Fruit fly (Drosophila melanogaster) whole organism, prepupa: ENCODE measurements around the gene CG34011.

ENCODE experiments used
- Blimp-1 ChIP-seq: fragments of 200-800 bp; sonication (Bioruptor generic); optimal IDR thresholded peaks from 3 replicates; lab custom pipeline; 2017; ENCODE audit warnings: missing biosample characterization, missing genetic modification characterization, mild to moderate bottlenecking, moderate library complexity, missing genetic modification reagents
- CG10631 ChIP-seq: fragments of 200-800 bp; sonication (Bioruptor generic); optimal IDR thresholded peaks from 2 replicates; lab custom pipeline; 2016; ENCODE audit warnings: missing biosample characterization, missing genetic modification characterization
- CG10669 ChIP-seq: fragments of 200-800 bp; sonication (Bioruptor generic); optimal IDR thresholded peaks from 3 replicates; lab custom pipeline; 2018; ENCODE audit warnings: missing biosample characterization, mild to moderate bottlenecking, missing genetic modification characterization, moderate library complexity
- CG11902 ChIP-seq: fragments of 200-800 bp; sonication (Bioruptor generic); optimal IDR thresholded peaks from 3 replicates; lab custom pipeline; 2016; ENCODE audit warnings: missing biosample characterization, missing genetic modification characterization
- CG16779 ChIP-seq: fragments of 200-800 bp; sonication (Bioruptor generic); optimal IDR thresholded peaks from 3 replicates; lab custom pipeline; 2017; ENCODE audit warnings: missing biosample characterization, mild to moderate bottlenecking, missing genetic modification characterization
- CG31627 ChIP-seq: fragments of 200-800 bp; sonication (Bioruptor generic); optimal IDR thresholded peaks from 3 replicates; lab custom pipeline; 2016; ENCODE audit warnings: missing biosample characterization, missing genetic modification characterization
- CG4318 ChIP-seq: fragments of 200-800 bp; sonication (Bioruptor generic); optimal IDR thresholded peaks from 3 replicates; lab custom pipeline; 2017; ENCODE audit warnings: missing biosample characterization, mild to moderate bottlenecking, missing genetic modification characterization
- CG6808 ChIP-seq: fragments of 200-800 bp; sonication (Bioruptor generic); optimal IDR thresholded peaks from 3 replicates; lab custom pipeline; 2017; ENCODE audit warnings: missing biosample characterization, missing genetic modification characterization, mild to moderate bottlenecking, moderate library complexity, missing genetic modification reagents
- CG8632 ChIP-seq: fragments of 200-800 bp; sonication (Bioruptor generic); optimal IDR thresholded peaks from 3 replicates; lab custom pipeline; 2016; ENCODE audit warnings: missing biosample characterization, missing genetic modification characterization
- Eip93F ChIP-seq: fragments of 200-800 bp; sonication (Bioruptor generic); optimal IDR thresholded peaks from 2 replicates; lab custom pipeline; 2016; ENCODE audit warnings: missing biosample characterization, mild to moderate bottlenecking, missing genetic modification characterization
- Ets96B ChIP-seq: fragments of 200-800 bp; optimal IDR thresholded peaks from 2 replicates; lab custom pipeline; 2019; ENCODE audit warnings: missing biosample characterization, mild to moderate bottlenecking, missing genetic modification characterization, moderate library complexity
- Hr38 ChIP-seq: sonication (Bioruptor generic); optimal IDR thresholded peaks from 2 replicates; lab custom pipeline; 2016; ENCODE audit warnings: missing biosample characterization, missing genetic modification characterization
- Hr39 ChIP-seq: fragments of 200-800 bp; sonication (Bioruptor generic); optimal IDR thresholded peaks from 2 replicates; lab custom pipeline; 2016; ENCODE audit warnings: missing biosample characterization, missing genetic modification characterization
- Lpt ChIP-seq: fragments of 200-800 bp; sonication (Bioruptor generic); optimal IDR thresholded peaks from 3 replicates; lab custom pipeline; 2016; ENCODE audit warnings: missing biosample characterization, missing genetic modification characterization
- Sox14 ChIP-seq: fragments of 200-800 bp; sonication (Bioruptor generic); optimal IDR thresholded peaks from 3 replicates; lab custom pipeline; 2016; ENCODE audit warnings: missing biosample characterization, missing genetic modification characterization
- Sox15 ChIP-seq: fragments of 200-800 bp; sonication (Bioruptor generic); optimal IDR thresholded peaks from 3 replicates; lab custom pipeline; 2016; ENCODE audit warnings: missing biosample characterization, missing genetic modification characterization
- achi ChIP-seq: fragments of 200-800 bp; sonication (Bioruptor generic); optimal IDR thresholded peaks from 3 replicates; lab custom pipeline; 2016; ENCODE audit warnings: missing biosample characterization, missing genetic modification characterization
- acj6 ChIP-seq: fragments of 200-800 bp; sonication (Bioruptor generic); optimal IDR thresholded peaks from 3 replicates; lab custom pipeline; 2016; ENCODE audit warnings: missing biosample characterization, missing genetic modification characterization
- cyc ChIP-seq: fragments of 200-800 bp; sonication (Bioruptor generic); optimal IDR thresholded peaks from 3 replicates; lab custom pipeline; 2016; ENCODE audit warnings: missing biosample characterization, missing genetic modification characterization
- dac ChIP-seq: fragments of 200-800 bp; sonication (Bioruptor generic); optimal IDR thresholded peaks from 2 replicates; lab custom pipeline; 2017; ENCODE audit warnings: missing biosample characterization, mild to moderate bottlenecking, missing genetic modification characterization
- esn ChIP-seq: fragments of 200-800 bp; sonication (Bioruptor generic); optimal IDR thresholded peaks from 2 replicates; lab custom pipeline; 2016; ENCODE audit warnings: missing biosample characterization, mild to moderate bottlenecking, missing genetic modification characterization, moderate library complexity
- fd85E ChIP-seq: fragments of 200-800 bp; sonication (Bioruptor generic); optimal IDR thresholded peaks from 3 replicates; lab custom pipeline; 2016; ENCODE audit warnings: missing biosample characterization, missing genetic modification characterization
- fkh ChIP-seq: fragments of 200-800 bp; sonication (Bioruptor generic); optimal IDR thresholded peaks from 3 replicates; lab custom pipeline; 2017; ENCODE audit warnings: missing biosample characterization, mild to moderate bottlenecking, missing genetic modification characterization, moderate library complexity
- lz ChIP-seq: fragments of 200-800 bp; sonication (Bioruptor generic); optimal IDR thresholded peaks from 3 replicates; lab custom pipeline; 2016; ENCODE audit warnings: missing biosample characterization, missing genetic modification characterization
- pdm3 ChIP-seq: fragments of 200-800 bp; sonication (Bioruptor generic); optimal IDR thresholded peaks from 3 replicates; lab custom pipeline; 2016; ENCODE audit warnings: missing biosample characterization, missing genetic modification characterization
- spab ChIP-seq: fragments of 200-800 bp; sonication (Bioruptor generic); optimal IDR thresholded peaks from 2 replicates; lab custom pipeline; 2017; ENCODE audit warnings: missing biosample characterization, mild to moderate bottlenecking, missing genetic modification characterization, missing genetic modification reagents
- ss ChIP-seq, 2 experiments: fragments of 200-800 bp; sonication (Bioruptor generic); optimal IDR thresholded peaks; 2 replicates in 1 of 2; 3 replicates in 1 of 2; lab custom pipeline; 2017 to 2018; ENCODE audit warnings: mild to moderate bottlenecking in 2 of 2, missing biosample characterization in 2 of 2, missing genetic modification characterization in 2 of 2, moderate library complexity in 1 of 2
- svp ChIP-seq: fragments of 200-800 bp; sonication (Bioruptor generic); peaks from one replicate; lab custom pipeline; 2016; ENCODE audit warnings: missing biosample characterization, missing genetic modification characterization
- topi ChIP-seq: fragments of 200-800 bp; sonication (Bioruptor generic); optimal IDR thresholded peaks from 3 replicates; lab custom pipeline; 2016; ENCODE audit warnings: missing biosample characterization, missing genetic modification characterization
- vri ChIP-seq: fragments of 200-800 bp; sonication (Bioruptor generic); optimal IDR thresholded peaks from 3 replicates; lab custom pipeline; 2016; ENCODE audit warnings: missing biosample characterization, mild to moderate bottlenecking, missing genetic modification characterization

The CG34011 gene

dm6 chr2L:5716580-5716979, at the start of gene CG34011, which contains the start of gene CG14007:
Gene CG34011, plus strand, starts transcription at chr2L:5716701.
Gene CG14007, minus strand, starts transcription at chr2L:5716680.
- no peak for TF ChIP-seq Hr38 (GFP tag; lab: Kevin White, UChicago)
- no peak for TF ChIP-seq topi (GFP tag; lab: Kevin White, UChicago)
- no peak for TF ChIP-seq acj6 (GFP tag; lab: Kevin White, UChicago)
- no peak for TF ChIP-seq CG11902 (GFP tag; lab: Kevin White, UChicago)
- TF ChIP-seq Lpt (GFP tag; lab: Kevin White, UChicago): no peak
- no peak for TF ChIP-seq pdm3
- TF ChIP-seq CG8632 (GFP tag; lab: Kevin White, UChicago): no peak
- TF ChIP-seq fd85E (GFP tag; lab: Kevin White, UChicago): no peak
- TF ChIP-seq ss (GFP tag; optimal IDR thresholded peaks at IDR 0.05; lab: Kevin White, UChicago): no peak
- TF ChIP-seq esn (GFP tag; lab: Kevin White, UChicago): no peak
- TF ChIP-seq CG10669: no peak
- TF ChIP-seq Sox14 (GFP tag; lab: Kevin White, UChicago): no peak
- TF ChIP-seq Hr39 (GFP tag; lab: Kevin White, UChicago): no peak
- no peak for TF ChIP-seq Ets96B
- no peak for TF ChIP-seq CG31627
- TF ChIP-seq cyc (GFP tag; lab: Kevin White, UChicago): no peak
- TF ChIP-seq, all 60 proteins: peak for 0

DNA sequence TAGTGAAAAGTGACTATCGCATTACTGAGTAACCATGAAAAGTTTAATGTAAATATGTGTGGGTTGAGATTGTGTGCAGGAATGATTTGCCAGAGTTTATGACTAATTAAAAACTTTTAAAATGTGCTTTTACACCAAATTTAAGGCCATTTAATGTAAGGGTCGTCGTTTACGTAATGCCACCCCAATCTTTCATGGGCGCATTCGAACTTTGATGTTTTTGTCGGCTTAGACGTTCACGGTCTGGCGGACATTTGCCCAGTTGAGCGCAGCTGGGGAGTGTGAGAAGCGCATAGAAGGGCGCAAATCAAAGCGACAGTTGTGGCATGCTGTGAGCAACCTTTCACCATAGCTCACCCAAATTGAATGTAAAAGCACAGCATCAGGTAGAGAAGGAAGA, 38.2 kb upstream of the CG34011 start, which contains the start of gene CG12511:
TSS of gene CG12511 (plus strand) at position 301 of the 400 bp plus-strand sequence.
- TF ChIP-seq dac (no peak), Sox14 (GFP tag; lab: Kevin White, UChicago) (no peak), topi (GFP tag; lab: Kevin White, UChicago) (no peak), Blimp-1 (GFP tag; lab: Kevin White, UChicago) (no peak), cyc (GFP tag; lab: Kevin White, UChicago) (no peak), spab (GFP tag; lab: Kevin White, UChicago) (no peak), Sox15 (GFP tag; lab: Kevin White, UChicago) (no peak), esn (GFP tag; lab: Kevin White, UChicago) (no peak), CG8632 (GFP tag; lab: Kevin White, UChicago) (no peak)

DNA sequence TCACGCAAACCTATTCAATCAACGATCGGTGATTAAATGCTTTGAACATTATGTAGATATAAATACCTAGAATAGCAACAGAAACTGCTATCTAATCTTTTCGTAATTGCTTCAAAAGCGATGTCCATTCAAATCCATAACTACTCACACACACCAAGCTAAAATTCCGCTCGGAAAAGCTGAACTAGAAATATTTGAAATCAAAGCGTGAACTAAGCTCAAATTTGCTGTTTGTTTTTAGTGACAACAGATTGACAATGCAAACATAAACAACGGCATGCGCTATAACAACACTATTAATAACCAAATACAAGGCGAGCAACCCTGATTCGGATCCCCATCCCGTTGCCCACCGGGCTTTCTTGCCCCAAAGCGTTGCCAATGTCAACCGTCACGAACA, 10.4 kb upstream of the CG34011 start, which contains the start of gene CG7236:
TSS of gene CG7236 (plus strand) at position 301 of the 400 bp plus-strand sequence.
- no peak for TF ChIP-seq CG6808 (GFP tag; lab: Kevin White, UChicago)
- TF ChIP-seq Blimp-1 (GFP tag; lab: Kevin White, UChicago): no peak
- TF ChIP-seq Sox15 (GFP tag; lab: Kevin White, UChicago): no peak
- no peak for TF ChIP-seq achi (GFP tag; lab: Kevin White, UChicago)
- no peak for TF ChIP-seq CG16779 (tag; lab: Kevin White, UChicago)

DNA sequence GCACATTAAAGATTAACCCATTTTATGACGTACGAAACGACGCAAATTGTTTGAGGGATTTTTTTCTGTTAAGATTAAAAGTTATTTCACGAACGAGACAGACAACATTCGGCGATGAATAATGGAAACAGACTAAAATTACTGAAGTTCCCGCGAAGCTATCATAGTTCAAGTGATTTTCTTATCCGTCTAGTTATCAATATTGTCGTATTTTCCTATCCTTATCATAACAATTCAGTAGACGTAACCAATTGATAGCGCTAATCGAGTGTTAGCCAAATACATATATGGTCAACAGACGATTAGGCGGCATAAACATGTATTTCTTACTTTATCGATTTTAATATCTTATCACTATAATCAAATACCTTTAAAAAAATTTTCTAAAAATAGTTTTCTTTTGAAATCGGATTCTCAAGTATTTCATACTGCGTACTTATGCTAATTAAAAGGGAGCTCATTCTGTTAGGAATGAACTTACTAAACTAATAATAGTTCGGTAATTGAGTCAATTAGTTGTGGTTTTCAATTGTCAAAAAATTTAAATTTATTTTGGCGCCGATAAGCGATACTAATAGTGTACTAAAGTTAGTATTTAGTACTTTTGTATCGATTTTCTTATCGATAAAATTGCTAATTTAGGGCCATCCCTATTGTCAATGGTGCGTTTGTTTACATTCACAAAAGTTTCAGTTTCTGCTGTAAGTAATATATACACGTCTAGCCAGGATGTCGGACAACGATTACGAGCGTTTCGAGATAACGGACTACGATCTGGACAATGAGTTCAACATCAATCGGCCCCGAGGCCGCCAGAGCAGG, 4.1 kb downstream of the CG34011 start, which contains the start of the genes CG11149 and sip1:
TSS of gene CG11149 (minus strand) at position 493 of the 822 bp plus-strand sequence.
TSS of gene sip1 (plus strand) at position 645 of the 822 bp plus-strand sequence.
- TF ChIP-seq achi (GFP tag; lab: Kevin White, UChicago) (no peak), Eip93F (no peak), CG10631 (GFP tag; lab: Kevin White, UChicago) (no peak), svp (no peak), fkh (GFP tag; lab: Kevin White, UChicago) (peak; percentile 88), topi (GFP tag; lab: Kevin White, UChicago) (no peak), vri (GFP tag; lab: Kevin White, UChicago) (peak; percentile 77), cyc (GFP tag; lab: Kevin White, UChicago) (no peak), CG4318 (no peak), Sox15 (GFP tag; lab: Kevin White, UChicago) (no peak), lz (GFP tag; lab: Kevin White, UChicago) (no peak)
